Fruit fly (Drosophila melanogaster): ENCODE results near the gene CG6638.
A peak's percentile ranks its signal among the peaks of the same experiment; 100 is the strongest.

CG6638 gene

DNA sequence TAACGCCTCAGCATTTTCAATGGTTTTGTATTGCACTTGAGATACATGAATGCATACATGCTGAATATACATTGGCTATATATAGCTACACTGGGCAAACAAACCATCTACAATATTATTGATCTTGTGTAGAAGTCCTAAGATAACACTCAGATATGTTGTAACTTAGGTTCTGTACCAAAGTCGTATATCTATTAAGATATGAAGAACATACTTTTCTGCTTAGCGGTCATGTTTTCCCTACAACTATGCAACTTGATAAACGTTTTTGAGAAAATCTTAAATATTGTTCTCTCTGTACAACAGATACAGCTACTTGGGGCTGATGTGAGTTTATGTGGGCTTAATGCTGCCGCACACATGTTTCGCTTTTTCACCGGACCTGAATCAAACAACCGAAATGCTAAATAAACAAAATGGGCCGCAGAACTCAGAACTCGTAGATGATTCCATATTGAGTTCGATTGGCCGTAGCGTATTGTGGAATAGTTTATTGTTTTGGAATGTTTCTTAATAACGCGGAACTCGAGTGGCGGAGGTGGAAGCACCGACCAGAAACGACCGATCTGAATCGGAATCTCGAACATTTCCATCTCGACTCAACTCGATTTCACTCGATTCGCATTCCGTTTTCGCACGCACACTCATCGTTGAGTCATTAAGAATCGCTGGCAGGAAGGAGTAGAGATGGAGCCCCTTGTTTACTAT lies 26.5 kb downstream of the CG6638 start (continued):
- TF ChIP-seq CG4328 (GFP tag; optimal IDR thresholded peaks at IDR 0.05) = peak; percentile 44
- TF ChIP-seq CG7357 (GFP tag; IDR thresholded peaks at IDR 0.05) = no peak
- TF ChIP-seq inv (GFP tag; IDR thresholded peaks at IDR 0.05; ENCODE audit: partially characterized antibody) = no peak
- no peak for TF ChIP-seq YL-1 (GFP tag; optimal IDR thresholded peaks at IDR 0.05)
- TF ChIP-seq sna (GFP tag; IDR thresholded peaks at IDR 0.05; ENCODE audit: partially characterized antibody) = no peak
- no peak for TF ChIP-seq crc (GFP tag; optimal IDR thresholded peaks at IDR 0.05)
- peak; percentile 6 for TF ChIP-seq pb (GFP tag; optimal IDR thresholded peaks at IDR 0.05)
- TF ChIP-seq slou (GFP tag; optimal IDR thresholded peaks at IDR 0.05) = no peak
- no peak; the same call in 1 of the 2 replicates for TF ChIP-seq MBD-R2 (GFP tag; IDR thresholded peaks at IDR 0.05)
- TF ChIP-seq trh (GFP tag; optimal IDR thresholded peaks at IDR 0.05) = no peak
- TF ChIP-seq Bdp1 (GFP tag; optimal IDR thresholded peaks at IDR 0.05) = no peak
- peak; percentile 29 for TF ChIP-seq Fer1 (GFP tag; optimal IDR thresholded peaks at IDR 0.05)
- no peak for TF ChIP-seq CG1832 (GFP tag; optimal IDR thresholded peaks at IDR 0.05)
- TF ChIP-seq Mad (GFP tag; optimal IDR thresholded peaks at IDR 0.05) = no peak
- TF ChIP-seq Gug (GFP tag; IDR thresholded peaks at IDR 0.05) = no peak
- TF ChIP-seq CG17612 (GFP tag; IDR thresholded peaks at IDR 0.05) = no peak
- TF ChIP-seq CG32767 (GFP tag; IDR thresholded peaks at IDR 0.05) = peak; percentile 65
- TF ChIP-seq sr (GFP tag; IDR thresholded peaks at IDR 0.05) = no peak
- TF ChIP-seq Hand (GFP tag; optimal IDR thresholded peaks at IDR 0.05) = no peak
- TF ChIP-seq maf-S (GFP tag; optimal IDR thresholded peaks at IDR 0.05) = no peak
- peak; percentile 32 for TF ChIP-seq jing (GFP tag; optimal IDR thresholded peaks at IDR 0.05)
- TF ChIP-seq CG4730 (GFP tag; IDR thresholded peaks at IDR 0.05) = no peak
- TF ChIP-seq vnd (GFP tag; IDR thresholded peaks at IDR 0.05; ENCODE audit: partially characterized antibody) = no peak
- TF ChIP-seq CG2129 (GFP tag; IDR thresholded peaks at IDR 0.05; ENCODE audit: partially characterized antibody) = no peak
- peak; percentile 58 for TF ChIP-seq CG11504 (tag; optimal IDR thresholded peaks at IDR 0.05)
- peak; percentile 2 for TF ChIP-seq CrebB (tag; optimal IDR thresholded peaks at IDR 0.05)
- peak; percentile 93 for TF ChIP-seq twi (tag; optimal IDR thresholded peaks at IDR 0.05)
- peak; percentile 24 for TF ChIP-seq tio (GFP tag; optimal IDR thresholded peaks at IDR 0.05)
- TF ChIP-seq ac (GFP tag; optimal IDR thresholded peaks at IDR 0.05) = no peak
- TF ChIP-seq tll (GFP tag; optimal IDR thresholded peaks at IDR 0.05) = no peak
- no peak for TF ChIP-seq Usf (GFP tag; optimal IDR thresholded peaks at IDR 0.05)
- peak; percentile 69; the same call in 2 of the 3 replicates for TF ChIP-seq CG17361 (GFP tag; IDR thresholded peaks at IDR 0.05)
- no peak for TF ChIP-seq eyg (GFP tag; optimal IDR thresholded peaks at IDR 0.05)
- peak; percentile 54; the same call in 1 of the 3 replicates for TF ChIP-seq zfh1 (GFP tag; IDR thresholded peaks at IDR 0.05)
- 0 out of 2 replicates have a peak, but pooled peaks have one; percentile 35 for TF ChIP-seq Drgx (GFP tag; IDR thresholded peaks at IDR 0.05)
- no peak for TF ChIP-seq gcm2 (GFP tag; optimal IDR thresholded peaks at IDR 0.05)
- TF ChIP-seq sens-2 (GFP tag; IDR thresholded peaks at IDR 0.05) = peak; percentile 45; the same call in 1 of the 2 replicates
- TF ChIP-seq CG7987 (GFP tag; optimal IDR thresholded peaks at IDR 0.05) = no peak
- TF ChIP-seq Hr3 (GFP tag; optimal IDR thresholded peaks at IDR 0.05) = peak; percentile 10
- TF ChIP-seq her (GFP tag; optimal IDR thresholded peaks at IDR 0.05) = no peak
- no peak for TF ChIP-seq CG7271 (tag; optimal IDR thresholded peaks at IDR 0.05)
- peak; percentile 38 for TF ChIP-seq CG2116 (GFP tag; optimal IDR thresholded peaks at IDR 0.05)
- no peak for TF ChIP-seq CG11398 (GFP tag; optimal IDR thresholded peaks at IDR 0.05)
- no peak for TF ChIP-seq hkb (optimal IDR thresholded peaks at IDR 0.05)
- TF ChIP-seq hkb (GFP tag; IDR thresholded peaks at IDR 0.05) = peak; percentile 70
- TF ChIP-seq CG1792 (GFP tag; optimal IDR thresholded peaks at IDR 0.05) = no peak
- TF ChIP-seq CG12071 (GFP tag; optimal IDR thresholded peaks at IDR 0.05) = peak; percentile 42
- TF ChIP-seq gfzf (GFP tag; optimal IDR thresholded peaks at IDR 0.05) = no peak
- TF ChIP-seq lmd (GFP tag; IDR thresholded peaks at IDR 0.05) = peak; percentile 55
- TF ChIP-seq CG31365 (tag; optimal IDR thresholded peaks at IDR 0.05) = no peak
